Worm (Caenorhabditis elegans): ENCODE measurements around the gene dyf-7.

Gene dyf-7

ce11 chrX:9743513-9743914 is 45.1 kb downstream of the dyf-7 start (continued):
- TF ChIP-seq odd-2 (tag; optimal IDR thresholded peaks at IDR 0.05): peak; percentile 82
- peak; percentile 92 for TF ChIP-seq F13H6.1 (tag; optimal IDR thresholded peaks at IDR 0.05)
- TF ChIP-seq pat-9 (tag; optimal IDR thresholded peaks at IDR 0.05): peak; percentile 97
- peak; percentile 96 for TF ChIP-seq ceh-14 (tag; optimal IDR thresholded peaks at IDR 0.05)
- peak; percentile 5 for TF ChIP-seq unc-55 (GFP tag; optimal IDR thresholded peaks at IDR 0.05)
- TF ChIP-seq fax-1 (tag; optimal IDR thresholded peaks at IDR 0.05): peak; percentile 95
- peak; percentile 96 for TF ChIP-seq sox-4 (tag; optimal IDR thresholded peaks at IDR 0.05)
- peak; percentile 92 for TF ChIP-seq ceh-9 (tag; optimal IDR thresholded peaks at IDR 0.05)
- TF ChIP-seq madf-2 (tag; optimal IDR thresholded peaks at IDR 0.05): peak; percentile 95
- peak; percentile 93 for TF ChIP-seq pha-2 (tag; optimal IDR thresholded peaks at IDR 0.05)
- TF ChIP-seq ceh-19 (GFP tag; optimal IDR thresholded peaks at IDR 0.05): peak; percentile 97
- TF ChIP-seq hlh-6 (tag; optimal IDR thresholded peaks at IDR 0.05): peak; percentile 99
- TF ChIP-seq gmeb-2 (tag; optimal IDR thresholded peaks at IDR 0.05): peak; percentile 98
- TF ChIP-seq dve-1 (tag; optimal IDR thresholded peaks at IDR 0.05): peak; percentile 94
- peak; percentile 80 for TF ChIP-seq ets-4 (tag; optimal IDR thresholded peaks at IDR 0.05)
- peak; percentile 57 for TF ChIP-seq ceh-22 (tag; optimal IDR thresholded peaks at IDR 0.05)
- peak; percentile 94 for TF ChIP-seq K02D7.2 (tag; optimal IDR thresholded peaks at IDR 0.05)
- peak; percentile 96 for TF ChIP-seq ceh-18 (tag; optimal IDR thresholded peaks at IDR 0.05)
- peak; percentile 73 for TF ChIP-seq ceh-30 (tag; optimal IDR thresholded peaks at IDR 0.05)
- TF ChIP-seq C38D4.7 (GFP tag; optimal IDR thresholded peaks at IDR 0.05): peak; percentile 95
- TF ChIP-seq Y22D7AL.16 (tag; optimal IDR thresholded peaks at IDR 0.05): peak; percentile 89
- peak; percentile 95 for TF ChIP-seq rnt-1 (tag; optimal IDR thresholded peaks at IDR 0.05)
